Worm (Caenorhabditis elegans) whole organism, midembryonic: ENCODE data around the gene btb-2.

Experiments
- T22C8.4 ChIP-seq: fragments of 200-800 bp; sonication (Bioruptor generic); IDR thresholded peaks from 2 replicates; pipeline ENCODE4 v1.3.6; 2022; ENCODE audit warnings: missing genetic modification characterization, missing compliant biosample characterization
- flt-1 ChIP-seq: fragments of 200-800 bp; sonication (Bioruptor generic); IDR thresholded peaks from 2 replicates; pipeline ENCODE4 v1.3.6; 2022; ENCODE audit warnings: missing genetic modification characterization, missing compliant biosample characterization
- med-1 ChIP-seq: sonication (generic microtip); optimal IDR thresholded peaks from 2 replicates; lab custom pipeline; 2017; ENCODE audit warnings: missing genetic modification characterization, mild to moderate bottlenecking, missing compliant biosample characterization, antibody characterized with exemption, missing genetic modification reagents; ENCODE audit not compliant: insufficient read depth
- tab-1 ChIP-seq: fragments of 200-800 bp; sonication (Bioruptor generic); IDR thresholded peaks from 2 replicates; pipeline ENCODE4 v1.3.6; 2022; ENCODE audit warnings: missing genetic modification characterization, missing compliant biosample characterization

ce11 chrII:6386467-6386866 is 15.3 kb upstream of the btb-2 start, which contains the start of gene F58F12.4:
- TF ChIP-seq T22C8.4 (GFP tag; lab: Robert Waterston, UW) = no peak
- no peak for TF ChIP-seq flt-1 (GFP tag; lab: Robert Waterston, UW)
- TF ChIP-seq tab-1 = no peak
- no peak for TF ChIP-seq med-1 (GFP tag; lab: Kevin White, UChicago)
